ENCODE assay signal across 3 fruit fly cellular contexts in genomic region chrX:6303675-6304074, dm6.
A peak's percentile ranks its signal among the peaks of the same experiment; 100 is the strongest.
TF ChIP-seq lines count a peak whose summit lies in the region.

Gene CG3823, plus strand, starts transcription at chrX:6303975.

- TF ChIP-seq CTCF in whole organism, embryonic (GFP tag; optimal IDR thresholded peaks at IDR 0.05; lab: Kevin White, UChicago) = no peak

TF ChIP-seq in whole organism, adult, 20 proteins besides CTCF, POLR2A, EP300 and RAD21:
- no peak for TF ChIP-seq ovo (GFP tag; optimal IDR thresholded peaks at IDR 0.05; lab: Kevin White, UChicago)
- peak; percentile 65 for TF ChIP-seq tj (GFP tag; optimal IDR thresholded peaks at IDR 0.05; lab: Kevin White, UChicago)
- TF ChIP-seq CG1620 (GFP tag; optimal IDR thresholded peaks at IDR 0.05; lab: Kevin White, UChicago) = no peak
- TF ChIP-seq pad (GFP tag; optimal IDR thresholded peaks at IDR 0.05; lab: Kevin White, UChicago) = no peak

TF ChIP-seq in whole organism, embryonic, 481 proteins besides CTCF, POLR2A, EP300 and RAD21:
- peak; percentile 21 for TF ChIP-seq CG1832 (GFP tag; optimal IDR thresholded peaks at IDR 0.05; lab: Kevin White, UChicago)
- TF ChIP-seq ERR (GFP tag; optimal IDR thresholded peaks at IDR 0.05; lab: Kevin White, UChicago) = no peak
- no peak for TF ChIP-seq Opbp (GFP tag; IDR thresholded peaks at IDR 0.05; lab: Robert Waterston, UW; ENCODE audit: partially characterized antibody)
- TF ChIP-seq Adf1 (GFP tag; IDR thresholded peaks at IDR 0.05; lab: Robert Waterston, UW) = peak; percentile 61
- 0 out of 3 replicates have a peak, but pooled peaks have one; percentile 18 for TF ChIP-seq CG6175 (GFP tag; IDR thresholded peaks at IDR 0.05; lab: Robert Waterston, UW)
- TF ChIP-seq H15 (GFP tag; IDR thresholded peaks at IDR 0.05; lab: Robert Waterston, UW) = no peak

TF ChIP-seq in whole organism, prepupa, 60 proteins besides CTCF, POLR2A, EP300 and RAD21:
- TF ChIP-seq OdsH (GFP tag; optimal IDR thresholded peaks at IDR 0.05; lab: Kevin White, UChicago) = no peak
- TF ChIP-seq CG6163 (GFP tag; IDR thresholded peaks at IDR 0.05; lab: Robert Waterston, UW) = peak; percentile 21; the same call in 1 of the 3 replicates
